Fruit fly (Drosophila melanogaster): Measurements from ENCODE around the gene CG7924.

dm6 chr3L:14272109-14273070, 39.1 kb downstream of the CG7924 start:
- TF ChIP-seq h (optimal IDR thresholded peaks at IDR 0.05): no peak
- no peak for TF ChIP-seq Sin3A (optimal IDR thresholded peaks at IDR 0.05)
- TF ChIP-seq Myc (optimal IDR thresholded peaks at IDR 0.05): no peak
- no peak for TF ChIP-seq psq (optimal IDR thresholded peaks at IDR 0.05)

All from Kc167 (cell line).